Worm (Caenorhabditis elegans): ENCODE measurements around the gene ZC376.8.

DNA sequence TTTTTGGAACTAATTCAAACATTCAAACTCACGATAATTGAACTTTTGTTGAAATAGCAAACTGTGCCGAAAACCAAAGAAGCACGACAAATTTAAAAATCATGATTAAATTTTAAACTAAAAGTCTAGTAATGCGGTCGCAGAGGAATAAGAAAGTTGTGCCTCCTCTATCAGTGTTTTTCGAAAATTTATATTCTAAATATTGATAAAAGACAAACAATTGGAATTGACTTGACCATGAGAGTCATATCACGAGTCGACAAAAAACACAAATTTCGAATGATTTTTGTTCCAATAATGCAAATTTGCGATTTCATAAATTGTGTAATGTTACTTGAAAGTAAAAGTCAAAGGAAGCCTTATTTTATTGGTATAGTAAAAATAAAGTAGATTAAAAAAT, 19.3 kb upstream of the ZC376.8 start, which contains the start of gene cest-1.2:
- no peak for TF ChIP-seq ama-1 (optimal IDR thresholded peaks at IDR 0.05)
- TF ChIP-seq aly-1 (tag; optimal IDR thresholded peaks at IDR 0.05) = no peak
- TF ChIP-seq hmg-4 (GFP tag; optimal IDR thresholded peaks at IDR 0.05) = no peak
- no peak for TF ChIP-seq ceh-36 (tag; optimal IDR thresholded peaks at IDR 0.05)
- TF ChIP-seq tbx-37 (GFP tag; conservative IDR thresholded peaks at IDR 0.05) = no peak
- TF ChIP-seq ceh-13 (GFP tag; optimal IDR thresholded peaks at IDR 0.05) = no peak
- no peak for TF ChIP-seq F13C5.2 (tag; optimal IDR thresholded peaks at IDR 0.05)
- TF ChIP-seq pes-1 (GFP tag; IDR thresholded peaks at IDR 0.05) = no peak
- no peak for TF ChIP-seq ets-7 (tag; optimal IDR thresholded peaks at IDR 0.05)
- no peak for TF ChIP-seq hnd-1 (tag; optimal IDR thresholded peaks at IDR 0.05)
- TF ChIP-seq scrt-1 (GFP tag; IDR thresholded peaks at IDR 0.05) = no peak
